Fruit fly (Drosophila melanogaster): ENCODE data around the gene zyd.

zyd gene

DNA sequence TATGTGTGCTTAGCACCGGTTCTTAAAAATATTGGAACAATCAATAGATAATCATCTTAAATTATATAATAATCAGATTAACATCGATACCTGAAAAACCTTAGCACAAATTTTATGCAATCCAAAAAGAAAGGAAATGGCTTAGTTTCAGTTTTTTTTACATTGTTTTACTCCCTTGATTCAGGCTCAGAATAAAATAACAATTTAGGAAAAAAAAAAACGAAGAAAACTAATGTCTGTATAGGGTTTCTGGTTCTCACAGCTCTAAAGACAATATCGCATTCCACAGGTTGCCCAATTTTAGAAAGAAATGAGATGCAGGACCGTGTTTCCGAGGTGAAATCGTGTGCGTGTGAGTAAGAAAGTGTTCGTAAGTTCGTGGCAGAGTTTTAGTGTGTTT, at the start of gene zyd:
Gene zyd (plus strand): TSS at position 301 of the 400 bp plus-strand sequence.
- TF ChIP-seq CG33017 (tag; optimal IDR thresholded peaks at IDR 0.05) (no peak), bab1 (GFP tag; optimal IDR thresholded peaks at IDR 0.05) (no peak), CG7045 (GFP tag; optimal IDR thresholded peaks at IDR 0.05) (no peak), toe (GFP tag; optimal IDR thresholded peaks at IDR 0.05) (no peak), CG11617 (GFP tag; optimal IDR thresholded peaks at IDR 0.05) (no peak), cnc (optimal IDR thresholded peaks at IDR 0.05) (no peak), Hr96 (GFP tag; optimal IDR thresholded peaks at IDR 0.05) (no peak), CG14711 (tag; optimal IDR thresholded peaks at IDR 0.05) (no peak)

dm6 chrX:22981508-22981907, 41.2 kb upstream of the zyd start:
- no peak for TF ChIP-seq kay (GFP tag; ENCODE audit: borderline replicate concordance)
- no peak for TF ChIP-seq Clk (GFP tag; optimal IDR thresholded peaks at IDR 0.05)
- TF ChIP-seq Mnt (GFP tag; optimal IDR thresholded peaks at IDR 0.05) = no peak
- no peak for TF ChIP-seq CG5204 (GFP tag; optimal IDR thresholded peaks at IDR 0.05)
- no peak for TF ChIP-seq ovo (GFP tag; optimal IDR thresholded peaks at IDR 0.05)
- no peak for TF ChIP-seq CG14711 (tag; optimal IDR thresholded peaks at IDR 0.05)
- no peak for TF ChIP-seq CG7101 (tag; optimal IDR thresholded peaks at IDR 0.05)

DNA sequence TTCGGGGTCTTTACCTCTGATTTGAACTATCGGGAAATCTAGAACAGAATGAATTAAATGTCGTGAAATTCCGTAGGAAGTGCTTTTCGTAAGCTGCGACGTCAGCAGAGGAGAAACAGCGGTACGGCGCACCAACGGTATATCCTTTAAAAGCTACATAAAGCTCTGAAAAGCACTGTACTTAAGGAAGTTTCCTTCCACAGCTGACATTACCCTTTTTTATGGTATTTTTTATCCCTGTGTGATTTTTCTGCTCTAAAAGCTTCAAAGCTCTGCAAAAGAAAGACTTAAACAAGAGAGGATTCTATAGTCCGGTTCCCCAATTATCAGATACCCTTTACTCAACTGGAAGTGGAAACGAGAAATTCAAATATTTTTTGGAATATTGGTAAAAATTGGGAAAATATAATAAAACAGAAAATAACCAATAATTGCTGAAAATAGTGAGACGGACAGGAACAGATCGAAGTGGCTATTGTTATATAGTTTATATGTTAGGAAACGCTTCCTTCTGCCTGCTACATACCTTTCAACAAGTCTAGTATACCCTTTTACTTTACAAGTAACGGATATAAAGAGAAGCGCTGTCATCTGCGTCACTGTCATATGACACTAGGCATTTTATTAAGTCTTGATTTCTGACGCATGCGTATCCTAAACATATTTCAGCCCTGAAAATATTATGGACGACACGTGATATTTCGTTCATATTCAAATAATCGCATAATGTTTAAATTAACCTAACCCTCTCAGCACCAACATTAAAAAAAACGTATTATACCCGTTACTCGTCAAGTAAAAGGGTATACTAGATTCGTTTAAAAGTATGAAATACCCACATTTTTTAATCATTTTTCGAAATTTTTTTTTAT, 17.9 kb upstream of the zyd start, which contains the start of the genes stnA and stnB:
Gene stnA (minus strand): TSS at position 51 of the 872 bp plus-strand sequence.
Gene stnB (minus strand): TSS at position 51 of the 872 bp plus-strand sequence.
- TF ChIP-seq Crg-1 (GFP tag; optimal IDR thresholded peaks at IDR 0.05) (no peak), kay (GFP tag; ENCODE audit: borderline replicate concordance) (no peak), toe (GFP tag; optimal IDR thresholded peaks at IDR 0.05) (peak; percentile 1), CG5204 (GFP tag; optimal IDR thresholded peaks at IDR 0.05) (peak; percentile 28), Hr96 (GFP tag; optimal IDR thresholded peaks at IDR 0.05) (no peak), ovo (GFP tag; optimal IDR thresholded peaks at IDR 0.05) (no peak), CG7101 (tag; optimal IDR thresholded peaks at IDR 0.05) (peak; percentile 35)

DNA sequence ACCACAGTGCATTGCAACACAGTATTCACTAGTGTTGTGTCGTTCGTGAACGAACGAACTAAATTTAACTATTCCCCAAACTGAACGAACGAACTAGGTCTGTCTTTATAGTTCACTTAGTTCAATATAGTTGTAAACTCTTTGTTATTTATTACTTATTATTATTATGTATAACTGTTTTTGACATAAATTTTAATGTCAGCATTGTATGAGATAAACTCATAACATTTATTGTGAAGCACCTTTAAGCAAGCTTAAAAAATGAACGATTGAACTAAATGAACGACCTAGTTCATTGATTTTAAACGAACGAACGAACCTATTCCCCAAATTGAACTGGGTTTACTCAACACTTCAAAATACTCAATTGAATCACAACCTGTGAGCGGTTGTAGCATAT, 15.8 kb upstream of the zyd start:
- no peak for TF ChIP-seq kay (GFP tag; ENCODE audit: borderline replicate concordance)
- TF ChIP-seq CG14711 (tag; optimal IDR thresholded peaks at IDR 0.05) = no peak
- no peak for TF ChIP-seq Crg-1 (GFP tag; optimal IDR thresholded peaks at IDR 0.05)
- no peak for TF ChIP-seq Clk (GFP tag; optimal IDR thresholded peaks at IDR 0.05)
- no peak for TF ChIP-seq CG12768 (GFP tag; optimal IDR thresholded peaks at IDR 0.05)
- no peak for TF ChIP-seq bab1 (GFP tag; optimal IDR thresholded peaks at IDR 0.05)
- no peak for TF ChIP-seq CG33017 (tag; optimal IDR thresholded peaks at IDR 0.05)
- no peak for TF ChIP-seq cnc (optimal IDR thresholded peaks at IDR 0.05)
- TF ChIP-seq pad (GFP tag; optimal IDR thresholded peaks at IDR 0.05) = no peak
- no peak for TF ChIP-seq CG11617 (GFP tag; optimal IDR thresholded peaks at IDR 0.05)
- TF ChIP-seq CG7045 (GFP tag; optimal IDR thresholded peaks at IDR 0.05) = no peak
- no peak for TF ChIP-seq toe (GFP tag; optimal IDR thresholded peaks at IDR 0.05)
- no peak for TF ChIP-seq CG5204 (GFP tag; optimal IDR thresholded peaks at IDR 0.05)
- TF ChIP-seq Mnt (GFP tag; optimal IDR thresholded peaks at IDR 0.05) = no peak
- TF ChIP-seq CG7101 (tag; optimal IDR thresholded peaks at IDR 0.05) = no peak
- no peak for TF ChIP-seq cic (GFP tag; optimal IDR thresholded peaks at IDR 0.05)
- no peak for TF ChIP-seq Hr96 (GFP tag; optimal IDR thresholded peaks at IDR 0.05)

dm6 chrX:23007399-23007798, 15.3 kb upstream of the zyd start:
- TF ChIP-seq tj (GFP tag; optimal IDR thresholded peaks at IDR 0.05) (no peak), toe (GFP tag; optimal IDR thresholded peaks at IDR 0.05) (peak; percentile 15)

DNA sequence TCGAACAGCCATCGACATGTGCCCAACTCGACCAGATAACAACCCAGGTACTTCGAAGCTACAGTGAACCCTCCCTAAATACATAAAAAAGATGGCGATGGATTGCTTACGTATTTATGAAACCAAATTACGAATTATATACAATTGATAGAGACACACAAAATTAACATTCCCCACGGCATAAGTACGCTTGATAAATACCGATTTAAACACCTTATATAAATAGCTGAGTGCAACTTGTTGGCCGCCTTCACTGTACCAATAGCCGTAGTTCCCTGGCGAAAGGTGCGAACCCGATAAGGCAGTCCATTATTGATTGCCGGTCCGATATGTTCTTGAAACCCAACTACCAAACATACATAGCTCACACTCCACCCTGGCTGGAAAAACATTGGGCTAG, 12.0 kb upstream of the zyd start:
- TF ChIP-seq CG14711 (tag; optimal IDR thresholded peaks at IDR 0.05) = peak; percentile 1
- peak; percentile 23 for TF ChIP-seq CG11617 (GFP tag; optimal IDR thresholded peaks at IDR 0.05)
- peak; percentile 34 for TF ChIP-seq CG7101 (tag; optimal IDR thresholded peaks at IDR 0.05)
- TF ChIP-seq cic (GFP tag; optimal IDR thresholded peaks at IDR 0.05) = no peak
- TF ChIP-seq Hr96 (GFP tag; optimal IDR thresholded peaks at IDR 0.05) = peak; percentile 55
- no peak for TF ChIP-seq CG5204 (GFP tag; optimal IDR thresholded peaks at IDR 0.05)
- TF ChIP-seq Mnt (GFP tag; optimal IDR thresholded peaks at IDR 0.05) = peak; percentile 40

- no peak for TF ChIP-seq CG33017 (tag; optimal IDR thresholded peaks at IDR 0.05)
- TF ChIP-seq kay (GFP tag; ENCODE audit: borderline replicate concordance) = no peak
- TF ChIP-seq CG7101 (tag; optimal IDR thresholded peaks at IDR 0.05) = no peak
- no peak for TF ChIP-seq Mnt (GFP tag; optimal IDR thresholded peaks at IDR 0.05)
- no peak for TF ChIP-seq cic (GFP tag; optimal IDR thresholded peaks at IDR 0.05)
- no peak for TF ChIP-seq CG14711 (tag; optimal IDR thresholded peaks at IDR 0.05)
- no peak for TF ChIP-seq CG1620 (GFP tag; optimal IDR thresholded peaks at IDR 0.05)
- TF ChIP-seq bab1 (GFP tag; optimal IDR thresholded peaks at IDR 0.05) = no peak
- no peak for TF ChIP-seq toe (GFP tag; optimal IDR thresholded peaks at IDR 0.05)
- no peak for TF ChIP-seq CG7045 (GFP tag; optimal IDR thresholded peaks at IDR 0.05)
- TF ChIP-seq Crg-1 (GFP tag; optimal IDR thresholded peaks at IDR 0.05) = no peak
Measured at dm6 chrX:23011203-23011602, 11.5 kb upstream of the zyd start, which contains the start of gene FucTC. FucTC (minus strand) TSS chrX:23011303.
